Worm (Caenorhabditis elegans) whole organism, mixed stage, embryonic: ENCODE measurements around the gene scc-2.

ENCODE experiments used
- elt-3 ChIP-seq: fragments of 150-350 bp; optimal IDR thresholded peaks from 2 replicates; lab custom pipeline; 2014; ENCODE audit warnings: missing biosample characterization, missing genetic modification characterization
- nhr-28 ChIP-seq: fragments of 150-350 bp; optimal IDR thresholded peaks from 2 replicates; lab custom pipeline; 2014; ENCODE audit warnings: missing biosample characterization, missing genetic modification characterization
- pha-4 ChIP-seq: fragments of 150-350 bp; optimal IDR thresholded peaks from 2 replicates; lab custom pipeline; 2018; ENCODE audit warnings: missing biosample characterization, missing genetic modification reagents, missing genetic modification characterization
- unc-39 ChIP-seq: fragments of 150-350 bp; optimal IDR thresholded peaks from 2 replicates; lab custom pipeline; 2014; ENCODE audit warnings: missing biosample characterization, missing genetic modification characterization
- unc-62 ChIP-seq: fragments of 150-350 bp; optimal IDR thresholded peaks from 2 replicates; lab custom pipeline; 2014; ENCODE audit warnings: missing biosample characterization, missing genetic modification reagents, missing genetic modification characterization

ce11 chrII:221212-221611 lies 42.3 kb downstream of the scc-2 start:
- no peak for TF ChIP-seq unc-39 (tag; lab: Kevin White, UChicago)
- no peak for TF ChIP-seq nhr-28 (tag; lab: Kevin White, UChicago)
- TF ChIP-seq unc-62 (GFP tag; lab: Kevin White, UChicago) = peak; percentile 94
- TF ChIP-seq pha-4 (tag; lab: Kevin White, UChicago) = no peak
- TF ChIP-seq elt-3 (tag; lab: Kevin White, UChicago) = no peak
